Fruit fly (Drosophila melanogaster): Measurements from ENCODE around the gene CG32235.

The CG32235 gene

DNA sequence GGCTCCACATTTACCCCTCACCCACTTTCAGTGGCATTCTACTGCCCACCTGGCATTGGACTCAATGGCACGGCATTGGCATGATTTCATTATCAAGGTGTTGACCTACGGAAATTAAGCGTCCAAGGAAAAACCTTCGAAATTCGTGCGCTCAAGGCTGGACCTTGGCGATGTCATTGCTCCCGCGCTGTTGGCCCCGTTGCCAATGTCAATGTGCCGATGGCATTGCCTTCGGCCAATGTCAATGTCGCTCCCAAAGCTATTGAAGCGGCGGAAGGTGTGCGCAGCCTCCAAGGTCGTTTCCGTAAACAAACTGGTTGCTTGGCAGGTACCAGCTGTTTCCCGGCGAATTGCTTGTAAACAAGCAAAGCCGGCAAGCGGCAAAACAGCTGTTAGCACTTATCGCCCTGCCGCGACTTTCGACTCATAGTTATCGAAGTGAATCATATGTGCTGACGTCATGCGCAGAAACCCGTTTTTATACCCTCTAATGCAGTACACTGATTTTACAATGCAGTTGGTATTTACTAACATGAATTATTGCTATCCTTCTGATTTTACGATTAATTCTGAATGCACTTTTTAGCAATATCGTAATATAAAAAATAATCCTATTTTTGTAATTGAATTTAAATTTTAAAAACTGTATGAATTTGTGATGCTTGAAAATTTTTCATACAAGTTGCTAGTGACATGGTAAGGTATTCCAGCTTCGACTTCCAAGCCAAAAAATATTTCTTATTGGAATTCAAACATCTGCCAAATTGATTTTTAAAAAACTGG lies 35.7 kb downstream of the CG32235 start (continued):
- peak; percentile 86 for TF ChIP-seq CG13894 (tag; optimal IDR thresholded peaks at IDR 0.05)
- no peak; the same call in 2 of the 3 replicates for TF ChIP-seq CG16813 (GFP tag; IDR thresholded peaks at IDR 0.05; ENCODE audit: partially characterized antibody)
- peak; percentile 53; the same call in 1 of the 2 replicates for TF ChIP-seq amos (GFP tag; IDR thresholded peaks at IDR 0.05; ENCODE audit: partially characterized antibody)
- peak; percentile 95 for TF ChIP-seq C15 (GFP tag; IDR thresholded peaks at IDR 0.05)
- TF ChIP-seq Blimp-1 (GFP tag; optimal IDR thresholded peaks at IDR 0.05) = peak; percentile 93
- peak; percentile 93 for TF ChIP-seq Ets65A (GFP tag)
- peak; percentile 65 for TF ChIP-seq ERR (GFP tag; optimal IDR thresholded peaks at IDR 0.05)
- TF ChIP-seq CG10543 (GFP tag; optimal IDR thresholded peaks at IDR 0.05) = peak; percentile 90
- TF ChIP-seq CG18476 (GFP tag; optimal IDR thresholded peaks at IDR 0.05) = peak; percentile 94
- peak; percentile 63 for TF ChIP-seq Dref (GFP tag; IDR thresholded peaks at IDR 0.05)
- peak; percentile 86 to 93 for TF ChIP-seq chif (GFP tag; optimal IDR thresholded peaks at IDR 0.05)
- peak; percentile 96 for TF ChIP-seq CG2889 (GFP tag; IDR thresholded peaks at IDR 0.05)
- peak; percentile 97 for TF ChIP-seq CG8924 (tag; optimal IDR thresholded peaks at IDR 0.05)
- TF ChIP-seq dm (GFP tag; optimal IDR thresholded peaks at IDR 0.05) = peak; percentile 82
- peak; percentile 90 for TF ChIP-seq CG33213 (GFP tag; optimal IDR thresholded peaks at IDR 0.05)
- TF ChIP-seq da (GFP tag; optimal IDR thresholded peaks at IDR 0.05) = peak; percentile 72
- TF ChIP-seq CG3995 (GFP tag; optimal IDR thresholded peaks at IDR 0.05) = no peak
- TF ChIP-seq CG7963 (GFP tag; IDR thresholded peaks at IDR 0.05; ENCODE audit: partially characterized antibody) = no peak
- TF ChIP-seq ab (GFP tag; optimal IDR thresholded peaks at IDR 0.05) = peak; percentile 77
- TF ChIP-seq otp (GFP tag; IDR thresholded peaks at IDR 0.05) = peak; percentile 97
- peak; percentile 89 for TF ChIP-seq GATAe (GFP tag; conservative IDR thresholded peaks at IDR 0.05)
- TF ChIP-seq dan (GFP tag; IDR thresholded peaks at IDR 0.05) = peak; percentile 83
- TF ChIP-seq CG14441 (GFP tag; IDR thresholded peaks at IDR 0.05) = peak; percentile 98
- peak; percentile 94 for TF ChIP-seq CG10462 (GFP tag; optimal IDR thresholded peaks at IDR 0.05)
- TF ChIP-seq Kr (GFP tag; optimal IDR thresholded peaks at IDR 0.05) = peak; percentile 87
- TF ChIP-seq YL-1 (GFP tag; optimal IDR thresholded peaks at IDR 0.05) = peak; percentile 87
- TF ChIP-seq kni (GFP tag; optimal IDR thresholded peaks at IDR 0.05) = peak; percentile 9
- peak; percentile 90 for TF ChIP-seq run (tag; optimal IDR thresholded peaks at IDR 0.05)
- peak; percentile 97 for TF ChIP-seq Rfx (GFP tag; IDR thresholded peaks at IDR 0.05)
- TF ChIP-seq kay (GFP tag; optimal IDR thresholded peaks at IDR 0.05) = peak; percentile 98
- TF ChIP-seq B-H1 (GFP tag; IDR thresholded peaks at IDR 0.05) = peak; percentile 96
- peak; percentile 83 for TF ChIP-seq schlank (tag; optimal IDR thresholded peaks at IDR 0.05)
- TF ChIP-seq PHDP (tag; optimal IDR thresholded peaks at IDR 0.05) = peak; percentile 96
- TF ChIP-seq CG12219 (GFP tag; optimal IDR thresholded peaks at IDR 0.05) = peak; percentile 95
- TF ChIP-seq CG15479 (GFP tag; optimal IDR thresholded peaks at IDR 0.05) = peak; percentile 25
- peak; percentile 86 for TF ChIP-seq CkIIα-i1 (GFP tag; IDR thresholded peaks at IDR 0.05)
- TF ChIP-seq CG12744 (GFP tag; optimal IDR thresholded peaks at IDR 0.05) = peak; percentile 92
- TF ChIP-seq CG11504 (tag; optimal IDR thresholded peaks at IDR 0.05) = peak; percentile 96
- TF ChIP-seq HLHmδ (GFP tag; optimal IDR thresholded peaks at IDR 0.05) = no peak
- peak; percentile 96 for TF ChIP-seq CG18599 (GFP tag; optimal IDR thresholded peaks at IDR 0.05)
- peak; percentile 81 for TF ChIP-seq ham (GFP tag; IDR thresholded peaks at IDR 0.05)
- peak; percentile 90 for TF ChIP-seq CG15696 (tag; optimal IDR thresholded peaks at IDR 0.05)
- peak; percentile 77; the same call in 1 of the 3 replicates for TF ChIP-seq sr (GFP tag; IDR thresholded peaks at IDR 0.05)
- TF ChIP-seq Asciz (GFP tag; optimal IDR thresholded peaks at IDR 0.05) = peak; percentile 89
- peak; percentile 95 for TF ChIP-seq grau (tag; optimal IDR thresholded peaks at IDR 0.05)
- peak; percentile 97 for TF ChIP-seq vvl (GFP tag; IDR thresholded peaks at IDR 0.05)
- TF ChIP-seq fd102C (GFP tag; optimal IDR thresholded peaks at IDR 0.05) = peak; percentile 65
- peak; percentile 84 for TF ChIP-seq E2f2 (GFP tag; IDR thresholded peaks at IDR 0.05)
- no peak for TF ChIP-seq Tbp (GFP tag; optimal IDR thresholded peaks at IDR 0.05)
